Worm (Caenorhabditis elegans) whole organism, L4/young adult: ENCODE measurements around the gene scl-10.

Experiments
- W03F9.2 ChIP-seq: fragments of 150-350 bp; optimal IDR thresholded peaks from 2 replicates; lab custom pipeline; 2014; ENCODE audit warnings: missing biosample characterization, missing genetic modification characterization
- dao-5 ChIP-seq: sonication (generic microtip); optimal IDR thresholded peaks from 2 replicates; lab custom pipeline; 2016; ENCODE audit warnings: missing genotype, missing genetic modification characterization, moderate library complexity, missing compliant biosample characterization

- TF ChIP-seq W03F9.2, result no peak
- no peak for TF ChIP-seq dao-5 (tag; lab: Kevin White, UChicago)
Observed at ce11 chrIV:13041486-13041885, 6.8 kb upstream of the scl-10 start.
